Fruit fly (Drosophila melanogaster) whole organism, embryonic: ENCODE measurements around the gene CG14253.

Experiments
- Abd-B ChIP-seq: fragments of 200-800 bp; sonication (Bioruptor generic); optimal IDR thresholded peaks from 2 replicates; lab custom pipeline; 2018; ENCODE audit warnings: missing biosample characterization, mild to moderate bottlenecking, missing genetic modification characterization, moderate library complexity
- Aef1 ChIP-seq: fragments of 200-800 bp; sonication (Bioruptor generic); IDR thresholded peaks from 3 replicates; pipeline ENCODE4 v1.3.6; 2022; ENCODE audit warnings: missing biosample characterization, missing genetic modification characterization
- B-H1 ChIP-seq: fragments of 200-800 bp; sonication (Bioruptor generic); IDR thresholded peaks from 3 replicates; pipeline ENCODE4 v1.3.6; 2022; ENCODE audit warnings: missing biosample characterization, missing genetic modification characterization
- Blimp-1 ChIP-seq: fragments of 200-800 bp; sonication (Bioruptor generic); optimal IDR thresholded peaks from 3 replicates; lab custom pipeline; 2018; ENCODE audit warnings: missing biosample characterization, missing genetic modification characterization, mild to moderate bottlenecking, moderate library complexity, missing genetic modification reagents
- CG10147 ChIP-seq: fragments of 200-800 bp; sonication (Bioruptor generic); optimal IDR thresholded peaks from 2 replicates; lab custom pipeline; 2019; ENCODE audit warnings: missing biosample characterization, mild to moderate bottlenecking, missing genetic modification characterization, moderate library complexity
- CG11247 ChIP-seq: fragments of 200-800 bp; sonication (Bioruptor generic); IDR thresholded peaks from 2 replicates; pipeline ENCODE4 v1.3.6; 2022; ENCODE audit warnings: missing biosample characterization, missing genetic modification characterization
- CG12299 ChIP-seq: fragments of 200-800 bp; sonication (Bioruptor generic); optimal IDR thresholded peaks from 2 replicates; lab custom pipeline; 2018; ENCODE audit warnings: missing biosample characterization, mild to moderate bottlenecking, missing genetic modification characterization
- CG12391 ChIP-seq: fragments of 200-800 bp; sonication (Bioruptor generic); optimal IDR thresholded peaks from 3 replicates; lab custom pipeline; 2018; ENCODE audit warnings: missing biosample characterization, mild to moderate bottlenecking, missing genetic modification characterization, moderate library complexity
- CG18764 ChIP-seq: fragments of 200-800 bp; sonication (Bioruptor generic); optimal IDR thresholded peaks from 3 replicates; lab custom pipeline; 2016; ENCODE audit warnings: missing biosample characterization, missing genetic modification characterization
- CG4360 ChIP-seq: fragments of 200-800 bp; sonication (Bioruptor generic); IDR thresholded peaks from 2 replicates; pipeline ENCODE4 v1.3.6; 2022; ENCODE audit warnings: missing biosample characterization, missing genetic modification characterization
- CG5245 ChIP-seq: fragments of 200-800 bp; sonication (Bioruptor generic); optimal IDR thresholded peaks from 3 replicates; lab custom pipeline; 2016; ENCODE audit warnings: missing biosample characterization, missing genetic modification characterization
- CG7357 ChIP-seq: fragments of 200-800 bp; sonication (Bioruptor generic); IDR thresholded peaks from 3 replicates; pipeline ENCODE4 v1.3.6; 2022; ENCODE audit warnings: missing biosample characterization, missing genetic modification characterization
- CG7745 ChIP-seq: fragments of 200-800 bp; sonication (Bioruptor generic); optimal IDR thresholded peaks from 2 replicates; lab custom pipeline; 2018; ENCODE audit warnings: missing biosample characterization, mild to moderate bottlenecking, missing genetic modification characterization, moderate library complexity
- CG7839 ChIP-seq: fragments of 200-800 bp; sonication (Bioruptor generic); optimal IDR thresholded peaks from 3 replicates; lab custom pipeline; 2018; ENCODE audit warnings: missing biosample characterization, mild to moderate bottlenecking, missing genetic modification characterization, moderate library complexity
- CG8765 ChIP-seq: fragments of 200-800 bp; sonication (Bioruptor generic); IDR thresholded peaks from 2 replicates; pipeline ENCODE4 v1.3.6; 2022; ENCODE audit warnings: missing biosample characterization, missing genetic modification characterization
- CG9437 ChIP-seq: fragments of 200-800 bp; sonication (Bioruptor generic); optimal IDR thresholded peaks from 2 replicates; lab custom pipeline; 2018; ENCODE audit warnings: missing biosample characterization, mild to moderate bottlenecking, missing genetic modification characterization
- Ets65A ChIP-seq: fragments of 200-800 bp; sonication (Bioruptor generic); peaks from one replicate; lab custom pipeline; 2016; ENCODE audit warnings: missing biosample characterization, missing genetic modification characterization
- GATAe ChIP-seq: fragments of 200-800 bp; sonication (Bioruptor generic); conservative IDR thresholded peaks from 2 replicates; pipeline ENCODE4 v1.3.6; 2022; ENCODE audit warnings: missing biosample characterization, missing genetic modification characterization
- H15 ChIP-seq: fragments of 200-800 bp; sonication (Bioruptor generic); IDR thresholded peaks from 3 replicates; pipeline ENCODE4 v1.3.6; 2022; ENCODE audit warnings: missing biosample characterization, missing genetic modification characterization
- HLHmδ ChIP-seq: fragments of 200-800 bp; sonication (Bioruptor generic); optimal IDR thresholded peaks from 2 replicates; lab custom pipeline; 2018; ENCODE audit warnings: missing biosample characterization, mild to moderate bottlenecking, missing genetic modification characterization, moderate library complexity
- Hmx ChIP-seq: fragments of 200-800 bp; sonication (Bioruptor generic); optimal IDR thresholded peaks from 2 replicates; lab custom pipeline; 2016; ENCODE audit warnings: missing biosample characterization, missing genetic modification characterization
- Hr78 ChIP-seq, 2 experiments: fragments of 200-800 bp in 1 of 2; fragments of >200 bp in 1 of 2; sonication (Bioruptor generic) in 1 of 2; optimal IDR thresholded peaks; 2 replicates each; lab custom pipeline; 2017 to 2019; ENCODE audit warnings: missing biosample characterization in 2 of 2, missing genetic modification characterization in 2 of 2, mild to moderate bottlenecking in 1 of 2, moderate library complexity in 1 of 2
- MBD-R2 ChIP-seq: fragments of 200-800 bp; sonication (Bioruptor generic); IDR thresholded peaks from 2 replicates; pipeline ENCODE4 v1.3.6; 2022; ENCODE audit warnings: missing biosample characterization, missing genetic modification characterization
- MESR4 ChIP-seq: fragments of 200-800 bp; sonication (Bioruptor generic); optimal IDR thresholded peaks from 2 replicates; lab custom pipeline; 2018; ENCODE audit warnings: missing biosample characterization, mild to moderate bottlenecking, missing genetic modification characterization, moderate library complexity
- Neu2 ChIP-seq: fragments of 200-800 bp; sonication (Bioruptor generic); optimal IDR thresholded peaks from 3 replicates; lab custom pipeline; 2016; ENCODE audit warnings: missing biosample characterization, missing genetic modification characterization, borderline replicate concordance
- Oli ChIP-seq: fragments of 200-800 bp; sonication (Bioruptor generic); optimal IDR thresholded peaks from 2 replicates; lab custom pipeline; 2018; ENCODE audit warnings: missing biosample characterization, mild to moderate bottlenecking, missing genetic modification characterization, moderate library complexity
- Opbp ChIP-seq: fragments of 200-800 bp; sonication (Bioruptor generic); IDR thresholded peaks from 3 replicates; pipeline ENCODE4 v1.3.6; 2022; ENCODE audit warnings: missing biosample characterization, missing genetic modification characterization; ENCODE audit not compliant: partially characterized antibody
- Pdp1 ChIP-seq, 2 experiments: fragments of 200-800 bp; sonication (Bioruptor generic); optimal IDR thresholded peaks; 3 replicates each; lab custom pipeline; 2016; ENCODE audit warnings: missing biosample characterization in 2 of 2, missing genetic modification characterization in 2 of 2, mild to moderate bottlenecking in 1 of 2, moderate library complexity in 1 of 2
- Sox102F ChIP-seq: fragments of 200-800 bp; sonication (Bioruptor generic); optimal IDR thresholded peaks from 2 replicates; lab custom pipeline; 2018; ENCODE audit warnings: missing biosample characterization, mild to moderate bottlenecking, missing genetic modification characterization, moderate library complexity
- ato ChIP-seq: fragments of 200-800 bp; sonication (Bioruptor generic); IDR thresholded peaks from 2 replicates; pipeline ENCODE4 v1.3.6; 2022; ENCODE audit warnings: missing biosample characterization, missing genetic modification characterization; ENCODE audit not compliant: partially characterized antibody
- cato ChIP-seq: fragments of 200-800 bp; sonication (Bioruptor generic); optimal IDR thresholded peaks from 2 replicates; lab custom pipeline; 2016; ENCODE audit warnings: missing biosample characterization, missing genetic modification characterization, borderline replicate concordance
- ems ChIP-seq: fragments of 200-800 bp; sonication (Bioruptor generic); optimal IDR thresholded peaks from 3 replicates; lab custom pipeline; 2016; ENCODE audit warnings: missing biosample characterization, missing genetic modification characterization
- ewg ChIP-seq: fragments of 200-800 bp; sonication (Bioruptor generic); optimal IDR thresholded peaks from 3 replicates; lab custom pipeline; 2017; ENCODE audit warnings: mild to moderate bottlenecking, missing biosample characterization, missing genetic modification reagents, missing genetic modification characterization
- eyg ChIP-seq: fragments of 200-800 bp; sonication (Bioruptor generic); optimal IDR thresholded peaks from 3 replicates; lab custom pipeline; 2016; ENCODE audit warnings: missing biosample characterization, missing genetic modification characterization
- fu2 ChIP-seq: fragments of 200-800 bp; sonication (Bioruptor generic); optimal IDR thresholded peaks from 2 replicates; lab custom pipeline; 2016; ENCODE audit warnings: missing biosample characterization, missing genetic modification characterization
- gcm ChIP-seq: fragments of 200-800 bp; sonication (Bioruptor generic); optimal IDR thresholded peaks from 2 replicates; lab custom pipeline; 2019; ENCODE audit warnings: missing biosample characterization, mild to moderate bottlenecking, missing genetic modification characterization, moderate library complexity
- gcm2 ChIP-seq: fragments of 200-800 bp; sonication (Bioruptor generic); optimal IDR thresholded peaks from 2 replicates; lab custom pipeline; 2016; ENCODE audit warnings: missing biosample characterization, missing genetic modification characterization
- gem ChIP-seq: fragments of 200-800 bp; sonication (Bioruptor generic); optimal IDR thresholded peaks from 2 replicates; lab custom pipeline; 2019; ENCODE audit warnings: missing biosample characterization, mild to moderate bottlenecking, missing genetic modification characterization, moderate library complexity
- gt ChIP-seq: fragments of 200-800 bp; sonication (Bioruptor generic); IDR thresholded peaks from 2 replicates; pipeline ENCODE4 v1.3.6; 2022; ENCODE audit warnings: missing biosample characterization, missing genetic modification characterization
- luna ChIP-seq: fragments of 200-800 bp; sonication (Bioruptor generic); optimal IDR thresholded peaks from 2 replicates; lab custom pipeline; 2016; ENCODE audit warnings: missing biosample characterization, missing genetic modification characterization
- nmo ChIP-seq: fragments of 200-800 bp; sonication (Bioruptor generic); optimal IDR thresholded peaks from 2 replicates; lab custom pipeline; 2018; ENCODE audit warnings: missing biosample characterization, mild to moderate bottlenecking, missing genetic modification characterization, moderate library complexity
- oc ChIP-seq: fragments of 200-800 bp; sonication (Bioruptor generic); optimal IDR thresholded peaks from 2 replicates; lab custom pipeline; 2018; ENCODE audit warnings: missing biosample characterization, mild to moderate bottlenecking, missing genetic modification characterization, moderate library complexity
- onecut ChIP-seq: fragments of 200-800 bp; sonication (Bioruptor generic); IDR thresholded peaks from 2 replicates; pipeline ENCODE4 v1.3.6; 2022; ENCODE audit warnings: missing biosample characterization, missing genetic modification characterization
- pum ChIP-seq: fragments of 200-800 bp; sonication (Bioruptor generic); optimal IDR thresholded peaks from 2 replicates; lab custom pipeline; 2016; ENCODE audit warnings: missing biosample characterization, missing genetic modification characterization
- repo ChIP-seq: fragments of 200-800 bp; sonication (Bioruptor generic); optimal IDR thresholded peaks from 2 replicates; lab custom pipeline; 2016; ENCODE audit warnings: missing biosample characterization, missing genetic modification characterization
- run ChIP-seq: fragments of 200-800 bp; sonication (Bioruptor generic); optimal IDR thresholded peaks from 3 replicates; lab custom pipeline; 2018; ENCODE audit warnings: missing biosample characterization, mild to moderate bottlenecking, missing genetic modification characterization
- sima ChIP-seq: fragments of 200-800 bp; sonication (Bioruptor generic); optimal IDR thresholded peaks from 2 replicates; lab custom pipeline; 2016; ENCODE audit warnings: missing biosample characterization, missing genetic modification characterization
- tio ChIP-seq: fragments of 200-800 bp; sonication (Bioruptor generic); optimal IDR thresholded peaks from 2 replicates; lab custom pipeline; 2017; ENCODE audit warnings: missing biosample characterization, missing genetic modification characterization, inconsistent platforms
- tll ChIP-seq, 2 experiments: fragments of 200-800 bp in 1 of 2; fragments of >200 bp in 1 of 2; sonication (Bioruptor generic) in 1 of 2; optimal IDR thresholded peaks; 2 replicates each; lab custom pipeline; 2017 to 2019; ENCODE audit warnings: missing biosample characterization in 2 of 2, missing genetic modification characterization in 2 of 2, mild to moderate bottlenecking in 1 of 2, moderate library complexity in 1 of 2

Gene CG14253

DNA sequence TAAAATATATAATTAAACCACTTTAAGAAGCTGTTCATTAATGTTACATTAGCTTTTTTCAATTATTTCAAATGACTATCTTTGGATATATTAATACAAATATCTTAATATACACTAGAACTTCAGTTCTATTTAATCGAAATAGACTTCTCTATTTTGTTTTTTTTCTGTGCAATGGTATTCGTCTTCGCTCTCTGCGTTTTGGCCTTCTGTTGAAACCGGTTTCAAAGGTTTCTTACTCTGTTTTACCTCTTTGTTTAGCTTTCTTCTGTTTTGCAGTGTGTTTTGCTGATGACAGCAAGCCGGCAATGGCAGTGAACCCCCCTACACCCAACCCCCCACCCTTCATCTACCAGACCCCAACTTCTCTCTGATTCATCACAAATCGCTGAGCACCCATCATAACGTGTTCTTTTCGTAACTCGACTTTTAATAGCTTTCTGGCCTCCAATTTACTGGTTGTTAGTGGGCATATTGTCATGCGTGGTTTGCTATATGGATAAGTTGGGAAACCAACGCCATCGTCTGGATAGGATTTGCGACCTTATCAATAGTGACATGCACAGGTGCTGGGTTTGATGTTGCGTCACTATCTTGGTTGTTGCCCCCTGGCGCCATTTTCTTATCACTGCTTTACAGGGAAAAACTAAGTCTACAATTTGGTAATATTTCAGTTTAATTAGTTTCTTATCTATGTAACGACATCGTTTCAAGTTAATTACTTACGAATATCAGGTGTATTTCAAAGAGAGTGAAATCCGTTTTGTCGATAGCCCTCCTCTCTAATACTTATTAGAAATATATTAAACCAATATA lies 9.3 kb upstream of the CG14253 start (continued):
- peak; percentile 37 for TF ChIP-seq CG7839 (tag; lab: Kevin White, UChicago)
- no peak for TF ChIP-seq repo (GFP tag; lab: Kevin White, UChicago)
- no peak for TF ChIP-seq tll (GFP tag; optimal IDR thresholded peaks at IDR 0.05; lab: Kevin White, UChicago)
- TF ChIP-seq pum (GFP tag; lab: Kevin White, UChicago) = no peak
- TF ChIP-seq gcm (GFP tag; lab: Kevin White, UChicago) = peak; percentile 21
- no peak for TF ChIP-seq tio (GFP tag; lab: Kevin White, UChicago)
- no peak; the same call in 1 of the 2 replicates for TF ChIP-seq GATAe (GFP tag; lab: Robert Waterston, UW)
- TF ChIP-seq gt (GFP tag; lab: Robert Waterston, UW) = no peak
- no peak for TF ChIP-seq ems (GFP tag; lab: Kevin White, UChicago)
- TF ChIP-seq CG11247 (GFP tag; lab: Robert Waterston, UW) = no peak
- TF ChIP-seq gem (tag; lab: Kevin White, UChicago) = peak; percentile 61
- peak; percentile 58 for TF ChIP-seq CG12391 (tag; lab: Kevin White, UChicago)
- TF ChIP-seq cato = no peak
- peak; percentile 45 for TF ChIP-seq Blimp-1 (GFP tag; lab: Kevin White, UChicago)
- no peak for TF ChIP-seq Abd-B (GFP tag; lab: Kevin White, UChicago)
- TF ChIP-seq eyg (GFP tag; lab: Kevin White, UChicago) = no peak
- no peak for TF ChIP-seq CG4360 (GFP tag; lab: Robert Waterston, UW)
- TF ChIP-seq HLHmδ (GFP tag; lab: Kevin White, UChicago) = no peak
- TF ChIP-seq oc (tag; lab: Kevin White, UChicago) = no peak
- TF ChIP-seq Ets65A (GFP tag; lab: Kevin White, UChicago) = no peak
- TF ChIP-seq Sox102F (GFP tag; lab: Kevin White, UChicago) = peak; percentile 36
- TF ChIP-seq Pdp1 (GFP tag; optimal IDR thresholded peaks at IDR 0.05; lab: Kevin White, UChicago) = peak in 1 of 2 experiments; percentile 86
- no peak for TF ChIP-seq MESR4 (GFP tag; lab: Kevin White, UChicago)
- TF ChIP-seq CG7745 (tag; lab: Kevin White, UChicago) = no peak
- TF ChIP-seq run = no peak
- TF ChIP-seq ewg (GFP tag; lab: Kevin White, UChicago) = no peak
- peak in 1 of 2 experiments; percentile 15 for TF ChIP-seq Hr78 (GFP tag; optimal IDR thresholded peaks at IDR 0.05; lab: Kevin White, UChicago)
- TF ChIP-seq Neu2 (GFP tag; lab: Kevin White, UChicago) = no peak
- TF ChIP-seq B-H1 (GFP tag; lab: Robert Waterston, UW) = no peak
- no peak for TF ChIP-seq Aef1
- TF ChIP-seq Oli = peak; percentile 37
- TF ChIP-seq Opbp (GFP tag; lab: Robert Waterston, UW) = no peak
- TF ChIP-seq luna = no peak
- no peak for TF ChIP-seq CG7357 (GFP tag; lab: Robert Waterston, UW)
- no peak for TF ChIP-seq H15 (GFP tag; lab: Robert Waterston, UW)
- TF ChIP-seq nmo (GFP tag; lab: Kevin White, UChicago) = peak; percentile 23
- no peak for TF ChIP-seq gcm2 (GFP tag; lab: Kevin White, UChicago)
- TF ChIP-seq fu2 (GFP tag; lab: Kevin White, UChicago) = no peak
- no peak for TF ChIP-seq Hmx (GFP tag; lab: Kevin White, UChicago)
- TF ChIP-seq sima (GFP tag; lab: Kevin White, UChicago) = no peak
- no peak for TF ChIP-seq onecut
- no peak for TF ChIP-seq CG8765 (GFP tag; lab: Robert Waterston, UW)
- no peak for TF ChIP-seq CG9437 (GFP tag; lab: Kevin White, UChicago)
- no peak for TF ChIP-seq CG5245
- no peak for TF ChIP-seq CG12299
- no peak for TF ChIP-seq MBD-R2 (GFP tag; lab: Robert Waterston, UW)
- TF ChIP-seq CG10147 (GFP tag; lab: Kevin White, UChicago) = peak; percentile 13
- no peak for TF ChIP-seq ato (GFP tag; lab: Robert Waterston, UW)
- no peak for TF ChIP-seq CG18764 (GFP tag; lab: Kevin White, UChicago)
